Fruit fly (Drosophila melanogaster) Kc167 (cell line): Measurements from ENCODE around the gene Phs.

Experiments
- Myc ChIP-seq: fragments of >200 bp; optimal IDR thresholded peaks from 2 replicates; lab custom pipeline; 2017; ENCODE audit warnings: missing external identifiers
- Sin3A ChIP-seq: fragments of >200 bp; optimal IDR thresholded peaks from 2 replicates; lab custom pipeline; 2018; ENCODE audit warnings: missing external identifiers
- h ChIP-seq: fragments of >200 bp; optimal IDR thresholded peaks from 3 replicates; lab custom pipeline; 2018; ENCODE audit warnings: missing external identifiers
- psq ChIP-seq: fragments of >200 bp; optimal IDR thresholded peaks from 2 replicates; lab custom pipeline; 2017; ENCODE audit warnings: missing external identifiers
- ttk ChIP-seq: sonication (Bioruptor generic); optimal IDR thresholded peaks from 2 replicates; lab custom pipeline; 2017; ENCODE audit warnings: missing external identifiers

- TF ChIP-seq Myc (lab: Kevin White, UChicago) (no peak), psq (lab: Kevin White, UChicago) (no peak), Sin3A (lab: Kevin White, UChicago) (no peak), h (lab: Kevin White, UChicago) (no peak), ttk (lab: Kevin White, UChicago) (no peak)
These were observed 39.2 kb upstream of the Phs start, which contains the start of the genes mrn and CG12301 for dm6 chr3L:15580487-15580886.
